Worm (Caenorhabditis elegans) whole organism, L1 larva: ENCODE data around the gene F23B12.1.
A peak's percentile ranks its signal among the peaks of the same experiment; 100 is the strongest.

Experiments used
- F16B12.6 ChIP-seq: fragments of 150-350 bp; optimal IDR thresholded peaks from 2 replicates; lab custom pipeline; 2014; ENCODE audit warnings: missing biosample characterization, missing genetic modification characterization
- Y116A8C.19 ChIP-seq: sonication (generic microtip); optimal IDR thresholded peaks from 2 replicates; lab custom pipeline; 2016; ENCODE audit warnings: missing compliant biosample characterization, missing genetic modification characterization, borderline replicate concordance
- ceh-63 ChIP-seq: fragments of 200-800 bp; sonication (Bioruptor generic); optimal IDR thresholded peaks from 2 replicates; lab custom pipeline; 2018; ENCODE audit warnings: mild to moderate bottlenecking, missing genetic modification characterization, missing compliant biosample characterization
- dsc-1 ChIP-seq: sonication (generic microtip); optimal IDR thresholded peaks from 2 replicates; lab custom pipeline; 2016; ENCODE audit warnings: mild to moderate bottlenecking, missing genetic modification characterization, missing compliant biosample characterization
- efl-1 ChIP-seq, 4 experiments: fragments of 150-350 bp; optimal IDR thresholded peaks in 3 of 4; peaks in 1 of 4; 1 replicate in 1 of 4; 2 replicates in 3 of 4; lab custom pipeline; 2014; ENCODE audit warnings: missing biosample characterization in 2 of 4, missing genetic modification characterization in 2 of 4, missing genetic modification reagents in 2 of 4
- efl-3 ChIP-seq: fragments of 200-800 bp; sonication (Bioruptor generic); optimal IDR thresholded peaks from 2 replicates; lab custom pipeline; 2018; ENCODE audit warnings: mild to moderate bottlenecking, missing genetic modification characterization, missing compliant biosample characterization
- egl-13 ChIP-seq: sonication (generic microtip); optimal IDR thresholded peaks from 2 replicates; lab custom pipeline; 2016; ENCODE audit warnings: missing genotype, missing genetic modification reagents, missing genetic modification characterization, missing compliant biosample characterization
- elt-2 ChIP-seq: sonication (generic microtip); optimal IDR thresholded peaks from 2 replicates; lab custom pipeline; 2016; ENCODE audit warnings: missing genetic modification characterization, mild to moderate bottlenecking, inconsistent platforms, missing compliant biosample characterization, missing genetic modification reagents
- elt-3 ChIP-seq, 6 experiments: fragments of 150-350 bp in 1 of 6; sonication (generic microtip); optimal IDR thresholded peaks; 2 replicates each; lab custom pipeline; 2017 to 2018; ENCODE audit warnings: missing biosample characterization in 6 of 6, missing genetic modification characterization in 6 of 6, inconsistent platforms in 1 of 6
- fkh-10 ChIP-seq: sonication (generic microtip); optimal IDR thresholded peaks from 2 replicates; lab custom pipeline; 2017; ENCODE audit warnings: missing biosample characterization, missing genetic modification reagents, missing genetic modification characterization
- hlh-17 ChIP-seq: fragments of 200-800 bp; sonication (Bioruptor generic); optimal IDR thresholded peaks from 2 replicates; lab custom pipeline; 2018; ENCODE audit warnings: missing genetic modification characterization, mild to moderate bottlenecking, missing compliant biosample characterization, moderate library complexity, borderline replicate concordance
- irx-1 ChIP-seq: sonication (generic microtip); optimal IDR thresholded peaks from 2 replicates; lab custom pipeline; 2016; ENCODE audit warnings: missing genetic modification characterization, missing compliant biosample characterization
- jun-1 ChIP-seq: fragments of 150-350 bp; optimal IDR thresholded peaks from 2 replicates; lab custom pipeline; 2014; ENCODE audit warnings: missing biosample characterization, missing genetic modification reagents, missing genetic modification characterization
- lin-13 ChIP-seq: fragments of 150-350 bp; optimal IDR thresholded peaks from 2 replicates; lab custom pipeline; 2014; ENCODE audit warnings: missing biosample characterization, missing genetic modification reagents, missing genetic modification characterization
- lin-14 ChIP-seq: fragments of 200-800 bp; sonication (Bioruptor generic); optimal IDR thresholded peaks from 2 replicates; lab custom pipeline; 2018; ENCODE audit warnings: mild to moderate bottlenecking, missing genetic modification characterization, moderate library complexity, missing compliant biosample characterization
- lin-15B ChIP-seq: fragments of 150-350 bp; sonication (generic microtip); optimal IDR thresholded peaks from 3 replicates; lab custom pipeline; 2014; ENCODE audit warnings: missing biosample characterization, missing genetic modification characterization
- lir-3 ChIP-seq: sonication (generic microtip); optimal IDR thresholded peaks from 2 replicates; lab custom pipeline; 2016; ENCODE audit warnings: mild to moderate bottlenecking, missing genetic modification characterization, moderate library complexity, missing compliant biosample characterization; ENCODE audit not compliant: poor library complexity
- mdl-1 ChIP-seq, 2 experiments: fragments of 150-350 bp; optimal IDR thresholded peaks; 2 replicates each; lab custom pipeline; 2014 to 2017; ENCODE audit warnings: missing biosample characterization in 2 of 2, missing genetic modification characterization in 2 of 2, inconsistent platforms in 1 of 2
- mep-1 ChIP-seq: fragments of 150-350 bp; optimal IDR thresholded peaks from 2 replicates; lab custom pipeline; 2014; ENCODE audit warnings: missing biosample characterization, missing genetic modification characterization
- nhr-11 ChIP-seq: fragments of 150-350 bp; optimal IDR thresholded peaks from 2 replicates; lab custom pipeline; 2014; ENCODE audit warnings: missing biosample characterization, missing genetic modification characterization
- nhr-12 ChIP-seq: sonication (generic microtip); optimal IDR thresholded peaks from 2 replicates; lab custom pipeline; 2017; ENCODE audit warnings: missing biosample characterization, missing genetic modification characterization
- nhr-19 ChIP-seq: fragments of 200-800 bp; sonication (Bioruptor generic); conservative IDR thresholded peaks from 2 replicates; pipeline ENCODE4 v1.3.6; 2022; ENCODE audit warnings: missing genetic modification characterization, missing compliant biosample characterization
- nhr-20 ChIP-seq: sonication (generic microtip); optimal IDR thresholded peaks from 2 replicates; lab custom pipeline; 2016; ENCODE audit warnings: mild to moderate bottlenecking, missing genetic modification characterization, missing compliant biosample characterization
- nhr-71 ChIP-seq: sonication (generic microtip); optimal IDR thresholded peaks from 2 replicates; lab custom pipeline; 2016; ENCODE audit warnings: mild to moderate bottlenecking, missing genetic modification characterization, moderate library complexity, missing compliant biosample characterization
- pag-3 ChIP-seq: sonication (generic microtip); optimal IDR thresholded peaks from 2 replicates; lab custom pipeline; 2017; ENCODE audit warnings: missing genetic modification characterization, mild to moderate bottlenecking, missing compliant biosample characterization, antibody characterized with exemption, borderline replicate concordance; ENCODE audit not compliant: insufficient read depth
- pax-3 ChIP-seq: fragments of 200-800 bp; sonication (Bioruptor generic); optimal IDR thresholded peaks from 2 replicates; lab custom pipeline; 2018; ENCODE audit warnings: mild to moderate bottlenecking, missing genetic modification characterization, moderate library complexity, missing compliant biosample characterization
- pqm-1 ChIP-seq: sonication (generic microtip); optimal IDR thresholded peaks from 3 replicates; lab custom pipeline; 2017; ENCODE audit warnings: missing biosample characterization, missing genetic modification characterization
- rnt-1 ChIP-seq: sonication (generic microtip); optimal IDR thresholded peaks from 2 replicates; lab custom pipeline; 2016; ENCODE audit warnings: mild to moderate bottlenecking, missing genetic modification characterization, moderate library complexity, missing compliant biosample characterization
- skn-1 ChIP-seq: fragments of 150-350 bp; optimal IDR thresholded peaks from 2 replicates; lab custom pipeline; 2014; ENCODE audit warnings: missing biosample characterization, missing genetic modification characterization
- snpc-4 ChIP-seq: fragments of 150-350 bp; optimal IDR thresholded peaks from 2 replicates; lab custom pipeline; 2014; ENCODE audit warnings: missing biosample characterization, missing genetic modification characterization
- snu-23 ChIP-seq: sonication (generic microtip); optimal IDR thresholded peaks from 2 replicates; lab custom pipeline; 2016; ENCODE audit warnings: missing genetic modification characterization, missing compliant biosample characterization
- sox-4 ChIP-seq: sonication (generic microtip); optimal IDR thresholded peaks from 2 replicates; lab custom pipeline; 2016; ENCODE audit warnings: missing genetic modification characterization, missing compliant biosample characterization
- sptf-1 ChIP-seq: fragments of 150-350 bp; optimal IDR thresholded peaks from 2 replicates; lab custom pipeline; 2014; ENCODE audit warnings: missing biosample characterization, missing genetic modification characterization
- tbx-2 ChIP-seq: sonication (generic microtip); optimal IDR thresholded peaks from 2 replicates; lab custom pipeline; 2016; ENCODE audit warnings: missing genetic modification characterization, missing compliant biosample characterization
- tlp-1 ChIP-seq: fragments of 150-350 bp; optimal IDR thresholded peaks from 2 replicates; lab custom pipeline; 2014; ENCODE audit warnings: missing biosample characterization, missing genetic modification characterization
- unc-30 ChIP-seq: sonication (generic microtip); optimal IDR thresholded peaks from 2 replicates; lab custom pipeline; 2017; ENCODE audit warnings: missing biosample characterization, missing genetic modification characterization
- unc-62 ChIP-seq: fragments of 150-350 bp; optimal IDR thresholded peaks from 2 replicates; lab custom pipeline; 2014; ENCODE audit warnings: missing biosample characterization, missing genetic modification reagents, missing genetic modification characterization
- unc-86 ChIP-seq: sonication (generic microtip); optimal IDR thresholded peaks from 2 replicates; lab custom pipeline; 2016; ENCODE audit warnings: missing genetic modification characterization, missing compliant biosample characterization
- unc-98 ChIP-seq: fragments of 200-800 bp; sonication (Bioruptor generic); IDR thresholded peaks from 2 replicates; pipeline ENCODE4 v1.3.6; 2022; ENCODE audit warnings: missing genetic modification characterization, missing compliant biosample characterization
- xbp-1 ChIP-seq: sonication (generic microtip); optimal IDR thresholded peaks from 2 replicates; lab custom pipeline; 2016; ENCODE audit warnings: missing genetic modification characterization, missing compliant biosample characterization
- ztf-11 ChIP-seq, 2 experiments: sonication (generic microtip); optimal IDR thresholded peaks; 2 replicates each; lab custom pipeline; 2016 to 2017; ENCODE audit warnings: missing genetic modification characterization in 2 of 2, missing biosample characterization in 1 of 2, missing compliant biosample characterization in 1 of 2

The F23B12.1 gene

ce11 chrV:14409905-14410304 lies 19.1 kb upstream of the F23B12.1 start:
- TF ChIP-seq pqm-1 (no peak), efl-1 (optimal IDR thresholded peaks at IDR 0.05; lab: Kevin White, UChicago) (no peak), efl-1 (GFP tag; optimal IDR thresholded peaks at IDR 0.05 in 1 of 2; lab: Kevin White, UChicago) (no peak), egl-13 (tag; lab: Kevin White, UChicago) (no peak), Y116A8C.19 (tag; lab: Kevin White, UChicago) (no peak), lir-3 (no peak), nhr-20 (no peak), unc-30 (tag; lab: Kevin White, UChicago) (no peak), unc-86 (tag; lab: Kevin White, UChicago) (no peak), mep-1 (tag; lab: Kevin White, UChicago) (no peak), pag-3 (tag; lab: Kevin White, UChicago) (no peak), rnt-1 (tag; lab: Kevin White, UChicago) (no peak), ztf-11 (tag; optimal IDR thresholded peaks at IDR 0.05; lab: Kevin White, UChicago) (no peak), elt-2 (tag; lab: Kevin White, UChicago) (no peak), elt-3 (tag; optimal IDR thresholded peaks at IDR 0.05; lab: Kevin White, UChicago) (no peak), skn-1 (tag; lab: Kevin White, UChicago) (no peak), mdl-1 (tag; optimal IDR thresholded peaks at IDR 0.05; lab: Kevin White, UChicago) (no peak), efl-3 (no peak), unc-98 (no peak), fkh-10 (GFP tag; lab: Kevin White, UChicago) (no peak), hlh-17 (GFP tag; lab: Kevin White, UChicago) (no peak)

- TF ChIP-seq lin-15B (tag; lab: Kevin White, UChicago): no peak
- TF ChIP-seq efl-1 (optimal IDR thresholded peaks at IDR 0.05; lab: Kevin White, UChicago): no peak
- TF ChIP-seq efl-1 (GFP tag; optimal IDR thresholded peaks at IDR 0.05 in 1 of 2; lab: Kevin White, UChicago): peak in 1 of 2 experiments; percentile 84
Measured at ce11 chrV:14411989-14412388, 17.0 kb upstream of the F23B12.1 start.

- TF ChIP-seq xbp-1 (tag; lab: Kevin White, UChicago) (no peak), nhr-12 (no peak), sptf-1 (no peak), F16B12.6 (tag; lab: Kevin White, UChicago) (no peak), lin-14 (GFP tag; lab: Kevin White, UChicago) (no peak), unc-30 (tag; lab: Kevin White, UChicago) (no peak), tbx-2 (tag; lab: Kevin White, UChicago) (no peak), elt-2 (tag; lab: Kevin White, UChicago) (peak; percentile 60), pax-3 (tag; lab: Kevin White, UChicago) (peak; percentile 2), jun-1 (tag; lab: Kevin White, UChicago) (peak; percentile 63), efl-1 (optimal IDR thresholded peaks at IDR 0.05; lab: Kevin White, UChicago) (no peak), efl-1 (GFP tag; optimal IDR thresholded peaks at IDR 0.05 in 1 of 2; lab: Kevin White, UChicago) (peak in 1 of 2 experiments; percentile 41), unc-98 (no peak), tlp-1 (no peak), nhr-11 (tag; lab: Kevin White, UChicago) (no peak)
Measured at ce11 chrV:14414032-14414431, 14.9 kb upstream of the F23B12.1 start.

- TF ChIP-seq unc-86 (tag; lab: Kevin White, UChicago) (peak; percentile 72), nhr-19 (GFP tag; lab: Robert Waterston, UW) (peak; percentile 75), lin-13 (peak; percentile 64), pqm-1 (no peak), sptf-1 (no peak), hlh-17 (GFP tag; lab: Kevin White, UChicago) (no peak), lin-14 (GFP tag; lab: Kevin White, UChicago) (peak; percentile 80), lin-15B (tag; lab: Kevin White, UChicago) (peak; percentile 21), elt-2 (tag; lab: Kevin White, UChicago) (peak; percentile 87), skn-1 (tag; lab: Kevin White, UChicago) (peak; percentile 11), fkh-10 (GFP tag; lab: Kevin White, UChicago) (peak; percentile 33), sox-4 (tag; lab: Kevin White, UChicago) (peak; percentile 1), nhr-71 (tag; lab: Kevin White, UChicago) (peak; percentile 88), unc-62 (GFP tag; lab: Kevin White, UChicago) (no peak), efl-3 (no peak), snpc-4 (peak; percentile 62), elt-3 (tag; optimal IDR thresholded peaks at IDR 0.05; lab: Kevin White, UChicago) (peak in 2 of 6 experiments; percentile 32 to 51), ceh-63 (GFP tag; lab: Kevin White, UChicago) (no peak), F16B12.6 (tag; lab: Kevin White, UChicago) (peak; percentile 96), pax-3 (tag; lab: Kevin White, UChicago) (peak; percentile 49), unc-30 (tag; lab: Kevin White, UChicago) (no peak), nhr-20 (peak; percentile 83), lir-3 (peak; percentile 14), snu-23 (GFP tag; lab: Kevin White, UChicago) (peak; percentile 85), irx-1 (peak; percentile 49), ztf-11 (tag; optimal IDR thresholded peaks at IDR 0.05; lab: Kevin White, UChicago) (no peak), dsc-1 (peak; percentile 68), mep-1 (tag; lab: Kevin White, UChicago) (peak; percentile 89)
Measured at ce11 chrV:14414964-14415564, 13.9 kb upstream of the F23B12.1 start, which contains the start of the genes nxf-1 and C15H11.11. TSS of gene nxf-1 (minus strand) at chrV:14415014. TSS of gene C15H11.11 (plus strand) at chrV:14415499.
